Worm (Caenorhabditis elegans) whole organism, L1 larva: Measurements from ENCODE around the gene F38C2.1.

Experiments used
- alr-1 ChIP-seq: fragments of 200-800 bp; sonication (Bioruptor generic); optimal IDR thresholded peaks from 2 replicates; lab custom pipeline; 2018; ENCODE audit warnings: borderline replicate concordance, mild to moderate bottlenecking, missing genetic modification characterization, missing compliant biosample characterization
- aly-2 ChIP-seq: fragments of 150-350 bp; optimal IDR thresholded peaks from 2 replicates; lab custom pipeline; 2014; ENCODE audit warnings: missing biosample characterization, missing genetic modification characterization
- ceh-63 ChIP-seq: fragments of 200-800 bp; sonication (Bioruptor generic); optimal IDR thresholded peaks from 2 replicates; lab custom pipeline; 2018; ENCODE audit warnings: mild to moderate bottlenecking, missing genetic modification characterization, missing compliant biosample characterization
- ceh-90 ChIP-seq: sonication (generic microtip); optimal IDR thresholded peaks from 2 replicates; lab custom pipeline; 2016; ENCODE audit warnings: missing genetic modification characterization, missing compliant biosample characterization
- efl-1 ChIP-seq, 4 experiments: fragments of 150-350 bp; optimal IDR thresholded peaks in 3 of 4; peaks in 1 of 4; 1 replicate in 1 of 4; 2 replicates in 3 of 4; lab custom pipeline; 2014; ENCODE audit warnings: missing biosample characterization in 2 of 4, missing genetic modification characterization in 2 of 4, missing genetic modification reagents in 2 of 4
- elt-2 ChIP-seq: sonication (generic microtip); optimal IDR thresholded peaks from 2 replicates; lab custom pipeline; 2016; ENCODE audit warnings: missing genetic modification characterization, mild to moderate bottlenecking, inconsistent platforms, missing compliant biosample characterization, missing genetic modification reagents
- fkh-10 ChIP-seq: sonication (generic microtip); optimal IDR thresholded peaks from 2 replicates; lab custom pipeline; 2017; ENCODE audit warnings: missing biosample characterization, missing genetic modification reagents, missing genetic modification characterization
- fos-1 ChIP-seq: fragments of 150-350 bp; optimal IDR thresholded peaks from 2 replicates; lab custom pipeline; 2014; ENCODE audit warnings: missing biosample characterization, missing genetic modification characterization
- tlp-1 ChIP-seq: fragments of 150-350 bp; optimal IDR thresholded peaks from 2 replicates; lab custom pipeline; 2014; ENCODE audit warnings: missing biosample characterization, missing genetic modification characterization

DNA sequence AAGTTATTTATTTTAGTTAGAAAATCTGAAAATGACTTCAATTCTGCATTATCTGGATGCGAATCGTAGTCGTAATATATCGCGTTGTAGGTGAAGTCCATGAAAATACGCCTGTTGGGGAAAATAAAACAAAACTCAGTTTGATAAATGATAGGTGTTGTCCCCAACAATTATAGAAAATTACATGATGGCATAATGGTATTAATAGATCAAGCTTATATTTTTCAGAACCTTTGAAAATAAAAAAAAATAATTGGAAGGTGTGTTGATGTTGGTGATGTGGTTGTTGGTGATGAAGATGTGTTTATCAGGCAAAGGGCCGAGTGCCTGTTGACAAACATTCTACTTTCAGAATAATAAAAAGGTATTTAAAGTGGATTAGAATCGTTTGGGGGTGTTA, 8.7 kb upstream of the F38C2.1 start, which contains the start of gene srw-61:
- TF ChIP-seq fos-1 (tag; lab: Kevin White, UChicago) (no peak), tlp-1 (tag; lab: Kevin White, UChicago) (no peak), alr-1 (tag; lab: Kevin White, UChicago) (no peak), fkh-10 (GFP tag; lab: Kevin White, UChicago) (no peak), ceh-90 (no peak), aly-2 (tag; lab: Kevin White, UChicago) (no peak), ceh-63 (no peak), elt-2 (tag; lab: Kevin White, UChicago) (no peak), efl-1 (optimal IDR thresholded peaks at IDR 0.05; lab: Kevin White, UChicago) (no peak), efl-1 (GFP tag; optimal IDR thresholded peaks at IDR 0.05 in 1 of 2; lab: Kevin White, UChicago) (peak in 1 of 2 experiments; percentile 45)
